Fruit fly (Drosophila melanogaster) whole organism, adult: ENCODE results near the gene msi.

Source experiments
- CG12768 ChIP-seq: fragments of 200-800 bp; sonication (Bioruptor generic); optimal IDR thresholded peaks from 2 replicates; lab custom pipeline; 2017; ENCODE audit warnings: missing biosample characterization, missing genetic modification characterization, mild to moderate bottlenecking, moderate library complexity, missing genetic modification reagents
- CG14711 ChIP-seq: fragments of 200-800 bp; sonication (Bioruptor generic); optimal IDR thresholded peaks from 2 replicates; lab custom pipeline; 2018; ENCODE audit warnings: missing biosample characterization, mild to moderate bottlenecking, missing genetic modification characterization, moderate library complexity
- CG33017 ChIP-seq: fragments of 200-800 bp; sonication (Bioruptor generic); optimal IDR thresholded peaks from 2 replicates; lab custom pipeline; 2018; ENCODE audit warnings: missing biosample characterization, mild to moderate bottlenecking, missing genetic modification characterization, moderate library complexity
- CG5204 ChIP-seq: fragments of 200-800 bp; sonication (Bioruptor generic); optimal IDR thresholded peaks from 2 replicates; lab custom pipeline; 2016; ENCODE audit warnings: missing biosample characterization, missing genetic modification characterization
- CG7045 ChIP-seq: fragments of 200-800 bp; sonication (Bioruptor generic); optimal IDR thresholded peaks from 2 replicates; lab custom pipeline; 2017; ENCODE audit warnings: missing biosample characterization, mild to moderate bottlenecking, missing genetic modification characterization
- CG7101 ChIP-seq: fragments of 200-800 bp; sonication (Bioruptor generic); optimal IDR thresholded peaks from 2 replicates; lab custom pipeline; 2018; ENCODE audit warnings: missing biosample characterization, mild to moderate bottlenecking, missing genetic modification characterization, moderate library complexity
- Clk ChIP-seq: fragments of 200-800 bp; sonication (Bioruptor generic); optimal IDR thresholded peaks from 2 replicates; lab custom pipeline; 2017; ENCODE audit warnings: missing biosample characterization, missing genetic modification characterization
- Crg-1 ChIP-seq: fragments of 200-800 bp; sonication (Bioruptor generic); optimal IDR thresholded peaks from 2 replicates; lab custom pipeline; 2016; ENCODE audit warnings: missing biosample characterization, missing genetic modification characterization
- Hr96 ChIP-seq: fragments of 200-800 bp; sonication (Bioruptor generic); optimal IDR thresholded peaks from 2 replicates; lab custom pipeline; 2016; ENCODE audit warnings: missing biosample characterization, missing genetic modification characterization
- bab1 ChIP-seq: fragments of 200-800 bp; sonication (Bioruptor generic); optimal IDR thresholded peaks from 3 replicates; lab custom pipeline; 2019; ENCODE audit warnings: missing biosample characterization, mild to moderate bottlenecking, missing genetic modification characterization, moderate library complexity
- cic ChIP-seq: fragments of 200-800 bp; sonication (Bioruptor generic); optimal IDR thresholded peaks from 2 replicates; lab custom pipeline; 2017; ENCODE audit warnings: missing biosample characterization, mild to moderate bottlenecking, missing genetic modification characterization, moderate library complexity
- kay ChIP-seq: fragments of 200-800 bp; sonication (Bioruptor generic); peaks from one replicate; lab custom pipeline; 2016; ENCODE audit warnings: missing biosample characterization, missing genetic modification characterization, borderline replicate concordance
- tj ChIP-seq: fragments of 200-800 bp; sonication (Bioruptor generic); optimal IDR thresholded peaks from 3 replicates; lab custom pipeline; 2017; ENCODE audit warnings: missing biosample characterization, mild to moderate bottlenecking, missing genetic modification characterization, moderate library complexity

- no peak for TF ChIP-seq bab1 (GFP tag; lab: Kevin White, UChicago)
- TF ChIP-seq kay (GFP tag; lab: Kevin White, UChicago): no peak
- TF ChIP-seq CG7101 (tag; lab: Kevin White, UChicago): no peak
- peak; percentile 54 for TF ChIP-seq tj
- no peak for TF ChIP-seq Clk (GFP tag; lab: Kevin White, UChicago)
- TF ChIP-seq CG14711 (tag; lab: Kevin White, UChicago): no peak
- TF ChIP-seq Crg-1 (GFP tag; lab: Kevin White, UChicago): no peak
- TF ChIP-seq CG33017: no peak
- peak; percentile 25 for TF ChIP-seq CG12768 (GFP tag; lab: Kevin White, UChicago)
- no peak for TF ChIP-seq Hr96
- no peak for TF ChIP-seq CG7045 (GFP tag; lab: Kevin White, UChicago)
- no peak for TF ChIP-seq CG5204 (GFP tag; lab: Kevin White, UChicago)
- TF ChIP-seq cic: no peak
These were observed 2.2 kb downstream of the msi start for dm6 chr3R:25518099-25518567.
